Fruit fly (Drosophila melanogaster) Kc167 (cell line): ENCODE data around the gene CG32447.

Source experiments
- Myc ChIP-seq: fragments of >200 bp; optimal IDR thresholded peaks from 2 replicates; lab custom pipeline; 2017; ENCODE audit warnings: missing external identifiers
- Sin3A ChIP-seq: fragments of >200 bp; optimal IDR thresholded peaks from 2 replicates; lab custom pipeline; 2018; ENCODE audit warnings: missing external identifiers
- h ChIP-seq: fragments of >200 bp; optimal IDR thresholded peaks from 3 replicates; lab custom pipeline; 2018; ENCODE audit warnings: missing external identifiers
- insv ChIP-seq: fragments of >200 bp; optimal IDR thresholded peaks from 3 replicates; lab custom pipeline; 2018; ENCODE audit warnings: missing external identifiers
- psq ChIP-seq: fragments of >200 bp; optimal IDR thresholded peaks from 2 replicates; lab custom pipeline; 2017; ENCODE audit warnings: missing external identifiers
- ttk ChIP-seq: sonication (Bioruptor generic); optimal IDR thresholded peaks from 2 replicates; lab custom pipeline; 2017; ENCODE audit warnings: missing external identifiers

The CG32447 gene

DNA sequence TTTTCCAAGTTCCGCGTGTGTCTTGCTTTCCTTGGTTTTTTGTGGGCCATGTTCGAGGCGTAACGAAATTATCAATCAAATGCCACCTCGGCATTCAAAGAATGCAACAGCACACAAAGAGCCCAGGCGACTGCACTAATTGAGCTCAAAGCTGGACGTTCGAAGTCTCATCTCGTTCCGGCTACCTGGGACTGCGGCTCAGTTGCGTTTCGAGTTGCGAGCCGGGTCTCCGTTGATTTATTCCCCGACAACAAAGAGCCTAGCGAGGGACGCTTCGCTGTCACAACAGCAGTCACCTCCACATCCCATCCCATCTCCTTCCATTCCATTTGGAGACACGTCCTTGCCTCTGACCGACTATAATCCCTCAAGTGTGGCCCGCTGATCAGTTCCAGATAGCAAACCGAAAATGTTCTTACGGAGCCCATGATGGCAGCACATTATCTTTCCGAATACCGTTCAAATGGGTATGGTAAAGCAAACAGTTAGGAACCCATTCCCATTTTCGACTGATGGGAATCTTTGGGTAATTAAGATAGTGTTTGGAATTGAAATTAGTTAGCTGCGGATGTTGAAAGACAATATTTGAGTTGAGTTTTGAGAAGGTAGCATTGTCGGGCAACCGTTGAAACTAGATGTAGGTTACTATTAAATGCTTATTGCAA lies 63.1 kb downstream of the CG32447 start:
- TF ChIP-seq Sin3A (lab: Kevin White, UChicago) (no peak), psq (lab: Kevin White, UChicago) (no peak), insv (no peak), Myc (lab: Kevin White, UChicago) (no peak), ttk (no peak), h (lab: Kevin White, UChicago) (no peak)

DNA sequence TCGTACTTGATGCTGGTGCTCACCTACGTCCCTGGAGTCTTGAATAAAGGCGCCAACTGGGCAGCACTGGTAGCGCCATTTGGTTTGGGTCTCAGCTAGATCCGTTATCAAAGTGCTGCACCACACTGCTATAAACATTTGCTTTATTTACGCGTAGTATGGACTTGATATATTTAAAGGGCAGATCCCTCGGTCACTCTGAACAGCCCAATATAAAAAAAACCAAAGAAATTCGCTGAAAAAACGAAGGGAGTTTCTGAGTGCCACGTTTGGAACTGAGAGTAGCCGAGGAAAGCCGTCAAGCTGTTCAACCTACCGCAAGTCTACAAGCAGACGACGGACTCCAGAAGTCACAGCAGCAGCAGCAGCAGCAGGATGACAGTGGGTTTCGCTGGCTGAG lies 65.3 kb downstream of the CG32447 start, which contains the start of gene Atox1:
Atox1 (plus strand) TSS at position 181 of the 400 bp plus-strand sequence.
- TF ChIP-seq insv (no peak), Sin3A (lab: Kevin White, UChicago) (no peak), psq (lab: Kevin White, UChicago) (no peak)
